Worm (Caenorhabditis elegans) whole organism, mixed stage, embryonic: ENCODE data around the gene cest-19.
A peak's percentile ranks its signal among the peaks of the same experiment; 100 is the strongest.

Experiments
- M03D4.4 ChIP-seq: sonication (generic microtip); optimal IDR thresholded peaks from 2 replicates; lab custom pipeline; 2017; ENCODE audit warnings: mild to moderate bottlenecking, missing genetic modification characterization, missing compliant biosample characterization
- bed-3 ChIP-seq: fragments of 200-800 bp; sonication (Bioruptor generic); optimal IDR thresholded peaks from 3 replicates; lab custom pipeline; 2018; ENCODE audit warnings: mild to moderate bottlenecking, missing genetic modification characterization, moderate library complexity, missing compliant biosample characterization
- blmp-1 ChIP-seq: fragments of 150-350 bp; optimal IDR thresholded peaks from 2 replicates; lab custom pipeline; 2014; ENCODE audit warnings: missing biosample characterization, missing genetic modification characterization
- ceh-39 ChIP-seq: fragments of 150-350 bp; optimal IDR thresholded peaks from 2 replicates; lab custom pipeline; 2014; ENCODE audit warnings: missing biosample characterization, missing genetic modification characterization
- ceh-43 ChIP-seq: fragments of 200-800 bp; sonication (Bioruptor generic); optimal IDR thresholded peaks from 2 replicates; lab custom pipeline; 2018; ENCODE audit warnings: mild to moderate bottlenecking, missing genetic modification characterization, moderate library complexity, missing compliant biosample characterization
- ceh-83 ChIP-seq: fragments of 200-800 bp; sonication (Bioruptor generic); optimal IDR thresholded peaks from 2 replicates; lab custom pipeline; 2018; ENCODE audit warnings: mild to moderate bottlenecking, missing genetic modification characterization, missing compliant biosample characterization
- ces-1 ChIP-seq: fragments of 150-350 bp; optimal IDR thresholded peaks from 2 replicates; lab custom pipeline; 2014; ENCODE audit warnings: missing biosample characterization, missing genetic modification reagents, missing genetic modification characterization
- cnd-1 ChIP-seq: fragments of 200-800 bp; sonication (Bioruptor generic); optimal IDR thresholded peaks from 2 replicates; lab custom pipeline; 2018; ENCODE audit warnings: mild to moderate bottlenecking, missing genetic modification characterization, missing compliant biosample characterization
- drap-1 ChIP-seq: fragments of 200-800 bp; sonication (Bioruptor generic); optimal IDR thresholded peaks from 3 replicates; lab custom pipeline; 2018; ENCODE audit warnings: mild to moderate bottlenecking, missing genetic modification characterization, missing compliant biosample characterization
- elt-1 ChIP-seq: sonication (generic microtip); optimal IDR thresholded peaks from 2 replicates; lab custom pipeline; 2017; ENCODE audit warnings: missing genetic modification characterization, mild to moderate bottlenecking, missing compliant biosample characterization, antibody characterized with exemption, moderate library complexity, borderline replicate concordance; ENCODE audit not compliant: insufficient read depth
- elt-3 ChIP-seq: fragments of 150-350 bp; optimal IDR thresholded peaks from 2 replicates; lab custom pipeline; 2014; ENCODE audit warnings: missing biosample characterization, missing genetic modification characterization
- flh-1 ChIP-seq: fragments of 200-800 bp; sonication (Bioruptor generic); optimal IDR thresholded peaks from 2 replicates; lab custom pipeline; 2018; ENCODE audit warnings: mild to moderate bottlenecking, missing genetic modification characterization, moderate library complexity, missing compliant biosample characterization
- ham-2 ChIP-seq: fragments of 200-800 bp; sonication (Bioruptor generic); optimal IDR thresholded peaks from 2 replicates; lab custom pipeline; 2018; ENCODE audit warnings: mild to moderate bottlenecking, missing genetic modification characterization, missing compliant biosample characterization
- hlh-1 ChIP-seq: fragments of 150-350 bp; optimal IDR thresholded peaks from 2 replicates; lab custom pipeline; 2014; ENCODE audit warnings: missing biosample characterization, missing genetic modification reagents, missing genetic modification characterization
- lin-13 ChIP-seq: fragments of 150-350 bp; optimal IDR thresholded peaks from 2 replicates; lab custom pipeline; 2014; ENCODE audit warnings: missing biosample characterization, missing genetic modification characterization
- lin-32 ChIP-seq: fragments of 200-800 bp; sonication (Bioruptor generic); optimal IDR thresholded peaks from 2 replicates; lab custom pipeline; 2018; ENCODE audit warnings: mild to moderate bottlenecking, missing genetic modification characterization, missing compliant biosample characterization
- lsy-2 ChIP-seq: fragments of 150-350 bp; optimal IDR thresholded peaks from 2 replicates; lab custom pipeline; 2014; ENCODE audit warnings: missing biosample characterization, missing genetic modification characterization
- mab-5 ChIP-seq: fragments of 150-350 bp; optimal IDR thresholded peaks from 2 replicates; lab custom pipeline; 2014; ENCODE audit warnings: missing biosample characterization, missing genetic modification characterization
- mep-1 ChIP-seq: fragments of 150-350 bp; optimal IDR thresholded peaks from 2 replicates; lab custom pipeline; 2017; ENCODE audit warnings: missing biosample characterization, missing genetic modification reagents, missing genetic modification characterization, inconsistent platforms
- mls-2 ChIP-seq: sonication (generic microtip); optimal IDR thresholded peaks from 2 replicates; lab custom pipeline; 2016; ENCODE audit warnings: mild to moderate bottlenecking, missing genetic modification characterization, moderate library complexity, missing compliant biosample characterization
- nhr-12 ChIP-seq: fragments of 150-350 bp; optimal IDR thresholded peaks from 2 replicates; lab custom pipeline; 2014; ENCODE audit warnings: missing biosample characterization, missing genetic modification characterization
- nhr-2 ChIP-seq: fragments of 150-350 bp; optimal IDR thresholded peaks from 2 replicates; lab custom pipeline; 2014; ENCODE audit warnings: missing biosample characterization, missing genetic modification characterization
- nhr-237 ChIP-seq: fragments of 150-350 bp; optimal IDR thresholded peaks from 2 replicates; lab custom pipeline; 2014; ENCODE audit warnings: missing biosample characterization, missing genetic modification characterization
- nhr-28 ChIP-seq: fragments of 150-350 bp; optimal IDR thresholded peaks from 2 replicates; lab custom pipeline; 2014; ENCODE audit warnings: missing biosample characterization, missing genetic modification characterization
- nhr-76 ChIP-seq: sonication (generic microtip); optimal IDR thresholded peaks from 2 replicates; lab custom pipeline; 2017; ENCODE audit warnings: missing biosample characterization, missing genetic modification characterization
- pha-4 ChIP-seq: fragments of 150-350 bp; optimal IDR thresholded peaks from 2 replicates; lab custom pipeline; 2018; ENCODE audit warnings: missing biosample characterization, missing genetic modification reagents, missing genetic modification characterization
- sem-2 ChIP-seq: fragments of 200-800 bp; sonication (Bioruptor generic); optimal IDR thresholded peaks from 2 replicates; lab custom pipeline; 2018; ENCODE audit warnings: mild to moderate bottlenecking, missing genetic modification characterization, missing compliant biosample characterization
- snpc-4 ChIP-seq: fragments of 150-350 bp; optimal IDR thresholded peaks from 2 replicates; lab custom pipeline; 2014; ENCODE audit warnings: missing biosample characterization, missing genetic modification characterization
- sptf-1 ChIP-seq: sonication (generic microtip); optimal IDR thresholded peaks from 2 replicates; lab custom pipeline; 2017; ENCODE audit warnings: mild to moderate bottlenecking, missing genetic modification characterization, moderate library complexity, missing compliant biosample characterization
- tbx-8 ChIP-seq: fragments of 200-800 bp; sonication (Bioruptor generic); optimal IDR thresholded peaks from 2 replicates; lab custom pipeline; 2018; ENCODE audit warnings: mild to moderate bottlenecking, missing genetic modification characterization, moderate library complexity, missing compliant biosample characterization
- unc-120 ChIP-seq: sonication (generic microtip); optimal IDR thresholded peaks from 2 replicates; lab custom pipeline; 2017; ENCODE audit warnings: missing genetic modification characterization, missing compliant biosample characterization; ENCODE audit not compliant: poor library complexity, severe bottlenecking
- unc-39 ChIP-seq: fragments of 150-350 bp; optimal IDR thresholded peaks from 2 replicates; lab custom pipeline; 2014; ENCODE audit warnings: missing biosample characterization, missing genetic modification characterization
- unc-62 ChIP-seq: fragments of 150-350 bp; optimal IDR thresholded peaks from 2 replicates; lab custom pipeline; 2014; ENCODE audit warnings: missing biosample characterization, missing genetic modification reagents, missing genetic modification characterization
- zip-8 ChIP-seq: fragments of 150-350 bp; optimal IDR thresholded peaks from 2 replicates; lab custom pipeline; 2014; ENCODE audit warnings: missing biosample characterization, missing genetic modification characterization
- ztf-11 ChIP-seq: fragments of 150-350 bp; optimal IDR thresholded peaks from 2 replicates; lab custom pipeline; 2014; ENCODE audit warnings: missing biosample characterization, missing genetic modification characterization

The cest-19 gene

DNA sequence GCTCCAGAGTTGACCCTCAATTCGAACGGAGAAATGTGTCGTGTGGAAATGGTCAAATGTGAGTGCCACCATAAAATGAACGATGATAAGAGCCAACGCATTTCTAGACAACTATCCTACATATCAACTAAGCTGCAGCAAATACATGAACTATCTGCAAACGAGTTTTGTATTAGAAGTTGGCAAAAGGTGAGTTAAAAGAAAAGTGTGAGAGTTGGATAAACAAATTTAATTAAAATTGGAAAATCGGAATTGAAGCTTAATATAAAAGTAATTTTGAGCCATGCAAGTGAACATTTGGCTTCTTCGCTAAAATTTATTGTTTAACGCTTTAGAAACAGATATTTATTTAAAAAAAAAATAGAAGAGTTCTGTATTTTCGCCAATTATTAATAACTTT lies at the start of gene cest-19:
cest-19 (minus strand) TSS at position 101 of the 400 bp plus-strand sequence.
- TF ChIP-seq hlh-1 (no peak), nhr-28 (tag; lab: Kevin White, UChicago) (no peak), ceh-83 (GFP tag; lab: Kevin White, UChicago) (no peak), zip-8 (tag; lab: Kevin White, UChicago) (no peak), pha-4 (tag; lab: Kevin White, UChicago) (no peak), unc-62 (no peak), ztf-11 (no peak), sptf-1 (tag; lab: Kevin White, UChicago) (no peak), cnd-1 (no peak), sem-2 (GFP tag; lab: Kevin White, UChicago) (no peak), lin-32 (GFP tag; lab: Kevin White, UChicago) (no peak), mls-2 (no peak), tbx-8 (GFP tag; lab: Kevin White, UChicago) (no peak), M03D4.4 (tag; lab: Kevin White, UChicago) (no peak), nhr-76 (tag; lab: Kevin White, UChicago) (no peak), nhr-237 (tag; lab: Kevin White, UChicago) (no peak), unc-39 (no peak), nhr-12 (tag; lab: Kevin White, UChicago) (no peak)

ce11 chrX:7085067-7085466 lies 49.2 kb upstream of the cest-19 start, which contains the start of gene Y1B5A.1:
Y1B5A.1 (plus strand) TSS chrX:7085367.
- TF ChIP-seq unc-120 = no peak
- TF ChIP-seq ham-2 (GFP tag; lab: Kevin White, UChicago) = no peak
- TF ChIP-seq zip-8 (tag; lab: Kevin White, UChicago) = no peak
- TF ChIP-seq M03D4.4 (tag; lab: Kevin White, UChicago) = no peak
- no peak for TF ChIP-seq mep-1 (tag; lab: Kevin White, UChicago)
- no peak for TF ChIP-seq lsy-2 (tag; lab: Kevin White, UChicago)
- no peak for TF ChIP-seq drap-1
- TF ChIP-seq sem-2 (GFP tag; lab: Kevin White, UChicago) = no peak
- TF ChIP-seq elt-1 = no peak
- no peak for TF ChIP-seq nhr-237 (tag; lab: Kevin White, UChicago)
- no peak for TF ChIP-seq ces-1
- no peak for TF ChIP-seq mls-2
- no peak for TF ChIP-seq hlh-1
- TF ChIP-seq nhr-76 (tag; lab: Kevin White, UChicago) = no peak

DNA sequence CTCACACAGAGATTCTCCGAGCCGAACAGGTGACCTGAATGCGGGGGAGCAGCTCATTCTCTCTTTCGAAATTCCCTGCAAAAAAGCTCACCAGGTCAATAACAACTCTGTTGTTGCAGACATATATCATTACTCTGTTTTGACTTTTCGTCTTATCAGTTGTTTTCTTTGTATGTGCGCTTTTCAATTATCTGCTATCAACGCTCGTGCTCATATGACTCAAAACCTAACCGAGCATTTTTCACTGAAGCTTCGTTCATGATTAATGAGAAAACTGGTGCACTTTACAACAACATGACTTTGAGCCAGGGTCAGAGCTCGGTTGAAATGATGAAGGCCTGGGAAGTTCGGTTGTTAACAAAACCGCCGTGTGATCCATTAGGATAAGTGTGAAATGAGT lies 40.6 kb upstream of the cest-19 start:
- no peak for TF ChIP-seq nhr-76 (tag; lab: Kevin White, UChicago)
- TF ChIP-seq lin-32 (GFP tag; lab: Kevin White, UChicago) = no peak
- no peak for TF ChIP-seq zip-8 (tag; lab: Kevin White, UChicago)
- no peak for TF ChIP-seq lsy-2 (tag; lab: Kevin White, UChicago)
- no peak for TF ChIP-seq nhr-12 (tag; lab: Kevin White, UChicago)
- no peak for TF ChIP-seq ces-1
- no peak for TF ChIP-seq mep-1 (tag; lab: Kevin White, UChicago)
- TF ChIP-seq elt-1 = no peak
- TF ChIP-seq flh-1 (GFP tag; lab: Kevin White, UChicago) = no peak
- no peak for TF ChIP-seq mls-2
- TF ChIP-seq unc-62 = no peak
- no peak for TF ChIP-seq elt-3 (tag; lab: Kevin White, UChicago)
- TF ChIP-seq ztf-11 = no peak
- TF ChIP-seq drap-1 = no peak
- no peak for TF ChIP-seq pha-4 (tag; lab: Kevin White, UChicago)

- TF ChIP-seq flh-1 (GFP tag; lab: Kevin White, UChicago) (no peak), nhr-2 (tag; lab: Kevin White, UChicago) (no peak), zip-8 (tag; lab: Kevin White, UChicago) (no peak), unc-120 (no peak), sptf-1 (tag; lab: Kevin White, UChicago) (no peak), unc-62 (no peak), nhr-237 (tag; lab: Kevin White, UChicago) (no peak), snpc-4 (tag; lab: Kevin White, UChicago) (no peak), ztf-11 (no peak)
Measured at ce11 chrX:7075250-7075649, 39.4 kb upstream of the cest-19 start, which contains the start of gene B0403.6. B0403.6 (minus strand) TSS chrX:7075350.

- peak; percentile 86 for TF ChIP-seq lsy-2 (tag; lab: Kevin White, UChicago)
- peak; percentile 36 for TF ChIP-seq ceh-83 (GFP tag; lab: Kevin White, UChicago)
- no peak for TF ChIP-seq mab-5 (tag; lab: Kevin White, UChicago)
- no peak for TF ChIP-seq lin-32 (GFP tag; lab: Kevin White, UChicago)
- TF ChIP-seq snpc-4 (tag; lab: Kevin White, UChicago) = no peak
- TF ChIP-seq unc-39 = no peak
- TF ChIP-seq ztf-11 = peak; percentile 29
- TF ChIP-seq unc-120 = peak; percentile 14
- no peak for TF ChIP-seq nhr-12 (tag; lab: Kevin White, UChicago)
- TF ChIP-seq sptf-1 (tag; lab: Kevin White, UChicago) = peak; percentile 73
- peak; percentile 71 for TF ChIP-seq lin-13 (tag; lab: Kevin White, UChicago)
- TF ChIP-seq mep-1 (tag; lab: Kevin White, UChicago) = peak; percentile 88
- TF ChIP-seq nhr-76 (tag; lab: Kevin White, UChicago) = no peak
- TF ChIP-seq nhr-237 (tag; lab: Kevin White, UChicago) = peak; percentile 45
- TF ChIP-seq ham-2 (GFP tag; lab: Kevin White, UChicago) = no peak
- no peak for TF ChIP-seq ceh-43 (GFP tag; lab: Kevin White, UChicago)
- no peak for TF ChIP-seq elt-3 (tag; lab: Kevin White, UChicago)
- TF ChIP-seq blmp-1 (tag; lab: Kevin White, UChicago) = no peak
- no peak for TF ChIP-seq tbx-8 (GFP tag; lab: Kevin White, UChicago)
- TF ChIP-seq flh-1 (GFP tag; lab: Kevin White, UChicago) = no peak
- TF ChIP-seq bed-3 = no peak
- TF ChIP-seq M03D4.4 (tag; lab: Kevin White, UChicago) = no peak
- peak; percentile 7 for TF ChIP-seq mls-2
- peak; percentile 54 for TF ChIP-seq ces-1
- peak; percentile 71 for TF ChIP-seq ceh-39 (tag; lab: Kevin White, UChicago)
- TF ChIP-seq pha-4 (tag; lab: Kevin White, UChicago) = peak; percentile 81
- no peak for TF ChIP-seq sem-2 (GFP tag; lab: Kevin White, UChicago)
- TF ChIP-seq cnd-1 = peak; percentile 4
- TF ChIP-seq nhr-28 (tag; lab: Kevin White, UChicago) = no peak
- peak; percentile 24 for TF ChIP-seq drap-1
- no peak for TF ChIP-seq elt-1
- TF ChIP-seq unc-62 = peak; percentile 41
- TF ChIP-seq nhr-2 (tag; lab: Kevin White, UChicago) = peak; percentile 52
Measured at ce11 chrX:7068400-7068799, 32.6 kb upstream of the cest-19 start, which contains the start of gene pdi-6. pdi-6 (minus strand) TSS chrX:7068563.
